Worm (Caenorhabditis elegans) whole organism, early embryonic: Measurements from ENCODE around the gene T12A2.21.

ENCODE experiments used
- F13C5.2 ChIP-seq: sonication (generic microtip); optimal IDR thresholded peaks from 2 replicates; lab custom pipeline; 2017; ENCODE audit warnings: mild to moderate bottlenecking, missing genetic modification characterization, inconsistent platforms, missing compliant biosample characterization
- aly-1 ChIP-seq: sonication (generic microtip); optimal IDR thresholded peaks from 2 replicates; lab custom pipeline; 2016; ENCODE audit warnings: missing genetic modification characterization, missing compliant biosample characterization
- ama-1 ChIP-seq: fragments of 150-350 bp; optimal IDR thresholded peaks from 2 replicates; lab custom pipeline; 2014
- hmg-4 ChIP-seq: fragments of 200-800 bp; sonication (Bioruptor generic); optimal IDR thresholded peaks from 2 replicates; lab custom pipeline; 2018; ENCODE audit warnings: mild to moderate bottlenecking, missing genetic modification characterization, missing compliant biosample characterization
- scrt-1 ChIP-seq: fragments of 200-800 bp; sonication (Bioruptor generic); IDR thresholded peaks from 2 replicates; pipeline ENCODE4 v1.3.6; 2022; ENCODE audit warnings: missing genetic modification characterization, missing compliant biosample characterization

DNA sequence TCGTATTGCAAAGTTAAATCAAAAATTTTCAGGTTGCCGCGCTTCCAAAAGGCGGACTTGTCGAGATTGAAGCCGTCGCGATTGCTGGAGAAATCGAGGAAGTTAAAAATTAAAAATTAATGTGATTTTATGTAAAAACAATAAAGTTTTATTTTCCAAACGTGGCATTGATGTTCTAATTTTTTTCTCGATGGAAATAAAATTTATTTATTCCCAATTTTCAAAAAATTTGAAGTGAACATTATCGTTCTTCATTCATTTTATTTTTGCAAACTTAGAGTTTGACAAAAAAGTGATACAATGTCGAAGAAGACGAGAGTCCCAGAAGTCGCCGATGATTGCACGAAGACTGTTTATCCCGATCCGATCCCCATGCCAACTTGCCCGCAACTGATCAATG lies 27.6 kb downstream of the T12A2.21 start, which contains the start of gene C23G10.1:
- TF ChIP-seq hmg-4 (GFP tag; lab: Kevin White, UChicago) (no peak), F13C5.2 (tag; lab: Kevin White, UChicago) (no peak), aly-1 (no peak), scrt-1 (GFP tag; lab: Robert Waterston, UW) (no peak), ama-1 (lab: Kevin White, UChicago) (no peak)
